Worm (Caenorhabditis elegans) whole organism, young adult: ENCODE results near the gene dsb-3.

Experiments used
- C06A6.2 ChIP-seq: fragments of 200-800 bp; sonication (Bioruptor generic); conservative IDR thresholded peaks from 2 replicates; pipeline ENCODE4 v1.3.6; 2022; ENCODE audit warnings: missing genetic modification characterization, missing compliant biosample characterization
- F23B12.7 ChIP-seq: sonication (generic microtip); optimal IDR thresholded peaks from 2 replicates; lab custom pipeline; 2017; ENCODE audit warnings: missing genetic modification characterization, mild to moderate bottlenecking, missing compliant biosample characterization, antibody characterized with exemption, moderate library complexity; ENCODE audit not compliant: insufficient read depth
- efl-1 ChIP-seq: fragments of 150-350 bp; optimal IDR thresholded peaks from 2 replicates; lab custom pipeline; 2014; ENCODE audit warnings: missing biosample characterization, missing genetic modification reagents, missing genetic modification characterization
- egrh-3 ChIP-seq: fragments of 200-800 bp; sonication (Bioruptor generic); IDR thresholded peaks from 2 replicates; pipeline ENCODE4 v1.3.6; 2022; ENCODE audit warnings: missing genetic modification reagents, missing genetic modification characterization, missing compliant biosample characterization
- ekl-4 ChIP-seq: fragments of 200-800 bp; sonication (Bioruptor generic); IDR thresholded peaks from 2 replicates; pipeline ENCODE4 v1.3.6; 2022; ENCODE audit warnings: missing genetic modification reagents, missing genetic modification characterization, missing compliant biosample characterization
- nfyb-1 ChIP-seq: fragments of 200-800 bp; sonication (Bioruptor generic); IDR thresholded peaks from 2 replicates; pipeline ENCODE4 v1.3.6; 2022; ENCODE audit warnings: missing genetic modification reagents, missing genetic modification characterization, missing compliant biosample characterization
- sea-2 ChIP-seq: fragments of 200-800 bp; sonication (Bioruptor generic); IDR thresholded peaks from 2 replicates; pipeline ENCODE4 v1.3.6; 2022; ENCODE audit warnings: missing genetic modification characterization, missing compliant biosample characterization
- sptf-2 ChIP-seq: fragments of 200-800 bp; sonication (Bioruptor generic); optimal IDR thresholded peaks from 2 replicates; lab custom pipeline; 2018; ENCODE audit warnings: mild to moderate bottlenecking, missing genetic modification characterization, missing compliant biosample characterization
- unc-62 ChIP-seq: fragments of 150-350 bp; optimal IDR thresholded peaks from 2 replicates; lab custom pipeline; 2014; ENCODE audit warnings: missing biosample characterization, missing genetic modification reagents, missing genetic modification characterization

DNA sequence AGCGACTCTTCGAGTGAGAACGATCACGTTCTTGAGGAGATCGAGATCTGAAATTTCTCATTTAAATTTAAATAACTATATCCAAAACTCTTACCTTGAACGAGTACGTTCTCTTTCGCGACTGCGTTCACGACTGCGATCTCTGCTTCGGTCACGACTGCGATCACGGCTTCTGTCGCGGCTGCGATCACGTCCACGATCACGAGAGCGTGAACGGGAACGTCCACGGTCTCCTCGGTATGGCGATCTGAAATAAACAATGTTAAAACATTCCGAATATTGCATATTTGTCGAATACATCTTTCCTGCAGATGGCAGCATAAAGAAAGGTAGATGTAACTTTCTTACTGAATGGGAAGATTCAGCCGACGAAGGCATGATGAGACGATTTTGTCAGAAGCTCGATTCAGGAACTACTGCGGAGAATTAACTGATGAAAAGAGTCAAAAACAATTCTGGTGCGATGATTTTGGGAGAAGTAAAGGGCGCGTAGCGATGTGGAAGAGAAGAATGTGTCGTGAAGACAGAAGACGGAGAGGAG lies 30.8 kb upstream of the dsb-3 start:
- no peak for TF ChIP-seq unc-62 (GFP tag; lab: Kevin White, UChicago)
- no peak for TF ChIP-seq nfyb-1 (GFP tag; lab: Robert Waterston, UW)
- no peak for TF ChIP-seq sptf-2 (GFP tag; lab: Kevin White, UChicago)
- TF ChIP-seq F23B12.7 (tag; lab: Kevin White, UChicago) = no peak
- TF ChIP-seq ekl-4 (GFP tag; lab: Robert Waterston, UW) = no peak
- TF ChIP-seq sea-2 (GFP tag; lab: Robert Waterston, UW) = no peak
- no peak for TF ChIP-seq egrh-3 (GFP tag; lab: Robert Waterston, UW)
- no peak for TF ChIP-seq C06A6.2 (GFP tag; lab: Robert Waterston, UW)
- no peak for TF ChIP-seq efl-1 (GFP tag; lab: Kevin White, UChicago)
